Fruit fly (Drosophila melanogaster): ENCODE data around the gene Herc4.

The Herc4 gene

DNA sequence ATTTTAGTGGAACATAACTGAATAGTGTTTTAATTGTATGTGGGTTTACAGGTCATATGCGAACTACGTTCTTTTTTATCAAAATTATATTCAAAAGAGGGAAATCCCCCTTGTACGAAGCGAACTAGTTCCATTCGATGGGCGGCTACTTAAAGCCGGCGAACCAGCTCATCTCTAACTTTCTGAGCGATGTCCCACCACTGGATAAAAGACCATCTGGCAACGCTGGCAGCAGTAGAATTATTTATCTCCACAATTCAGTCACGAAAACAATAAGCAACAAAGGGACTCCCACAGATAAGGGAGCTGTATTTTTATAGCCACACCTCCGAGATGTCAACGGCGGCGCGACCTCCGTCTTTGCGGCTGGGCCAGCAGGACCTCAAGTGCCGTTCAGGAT lies 17.8 kb upstream of the Herc4 start, which contains the start of gene Rabex-5 (continued):
- TF ChIP-seq Lpt (GFP tag; optimal IDR thresholded peaks at IDR 0.05) (no peak), Ets21C (GFP tag; optimal IDR thresholded peaks at IDR 0.05) (peak; percentile 13), ss (GFP tag; optimal IDR thresholded peaks at IDR 0.05) (no peak), svp (GFP tag) (peak; percentile 90), CG7368 (GFP tag; optimal IDR thresholded peaks at IDR 0.05) (no peak), CG9139 (GFP tag; optimal IDR thresholded peaks at IDR 0.05) (no peak), Eip78C (GFP tag) (no peak), CG10669 (GFP tag; optimal IDR thresholded peaks at IDR 0.05) (no peak), CG8319 (GFP tag; optimal IDR thresholded peaks at IDR 0.05) (no peak), dsx (GFP tag; optimal IDR thresholded peaks at IDR 0.05; ENCODE audit: poor library complexity, severe bottlenecking) (no peak), fd85E (GFP tag; optimal IDR thresholded peaks at IDR 0.05) (no peak), Eip93F (GFP tag; optimal IDR thresholded peaks at IDR 0.05) (no peak), CG8119 (GFP tag; IDR thresholded peaks at IDR 0.05) (no peak)

DNA sequence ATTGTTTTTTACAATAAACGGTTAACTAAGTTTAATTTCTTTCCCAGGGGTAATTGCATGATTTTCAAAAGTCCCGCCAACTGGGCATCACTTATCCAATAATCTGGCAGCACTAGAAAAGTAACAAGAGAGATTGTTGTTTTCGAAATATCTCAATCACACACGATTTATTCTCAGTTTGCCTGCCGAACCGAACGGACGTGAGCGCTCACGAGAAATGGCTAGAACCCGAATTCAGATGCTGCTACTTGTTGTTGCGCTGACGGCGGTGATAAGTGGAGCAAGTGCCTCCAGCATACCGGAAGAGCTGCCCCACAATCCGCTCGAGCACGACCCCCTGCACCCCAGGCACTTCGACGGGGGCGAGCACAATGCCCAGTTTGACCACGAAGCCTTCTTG lies 15.0 kb upstream of the Herc4 start, which contains the start of gene scf:
Gene scf (plus strand): TSS at position 164 of the 400 bp plus-strand sequence.
- TF ChIP-seq CG6792 (GFP tag; optimal IDR thresholded peaks at IDR 0.05), result no peak
- no peak for TF ChIP-seq Met (GFP tag; optimal IDR thresholded peaks at IDR 0.05)
- no peak for TF ChIP-seq Hr38 (GFP tag; optimal IDR thresholded peaks at IDR 0.05)
- no peak for TF ChIP-seq Ets96B (tag; optimal IDR thresholded peaks at IDR 0.05)
- TF ChIP-seq net (GFP tag; optimal IDR thresholded peaks at IDR 0.05), result no peak
- TF ChIP-seq eg (GFP tag; IDR thresholded peaks at IDR 0.05), result peak; percentile 38; the same call in 1 of the 3 replicates
- TF ChIP-seq CG8119 (GFP tag; IDR thresholded peaks at IDR 0.05), result no peak
- no peak for TF ChIP-seq CG32006 (GFP tag; optimal IDR thresholded peaks at IDR 0.05)
- no peak for TF ChIP-seq cyc (GFP tag; optimal IDR thresholded peaks at IDR 0.05)
- TF ChIP-seq CG6276 (GFP tag; optimal IDR thresholded peaks at IDR 0.05), result no peak
- TF ChIP-seq CG1621 (tag; optimal IDR thresholded peaks at IDR 0.05), result peak; percentile 38
- peak; percentile 4 for TF ChIP-seq Sox14 (GFP tag; optimal IDR thresholded peaks at IDR 0.05)
- TF ChIP-seq CG3919 (GFP tag; optimal IDR thresholded peaks at IDR 0.05), result no peak
- peak; percentile 100 for TF ChIP-seq CG6808 (GFP tag; optimal IDR thresholded peaks at IDR 0.05)
- no peak for TF ChIP-seq lz (GFP tag; optimal IDR thresholded peaks at IDR 0.05)
- no peak for TF ChIP-seq fd59A (GFP tag; optimal IDR thresholded peaks at IDR 0.05)
- TF ChIP-seq CG9139 (GFP tag; optimal IDR thresholded peaks at IDR 0.05), result no peak
- TF ChIP-seq Sox15 (GFP tag; optimal IDR thresholded peaks at IDR 0.05), result no peak
- TF ChIP-seq CG4318 (GFP tag; optimal IDR thresholded peaks at IDR 0.05), result no peak
- TF ChIP-seq CG15336 (GFP tag; IDR thresholded peaks at IDR 0.05), result no peak; the same call in 1 of the 2 replicates
- no peak for TF ChIP-seq achi (GFP tag; optimal IDR thresholded peaks at IDR 0.05)
- TF ChIP-seq Eip93F (GFP tag; optimal IDR thresholded peaks at IDR 0.05), result no peak
- TF ChIP-seq CG34406 (GFP tag; optimal IDR thresholded peaks at IDR 0.05), result no peak
- TF ChIP-seq Blimp-1 (GFP tag; optimal IDR thresholded peaks at IDR 0.05), result no peak
- TF ChIP-seq svp (GFP tag), result peak; percentile 90
- TF ChIP-seq CG8632 (GFP tag; optimal IDR thresholded peaks at IDR 0.05), result no peak
- TF ChIP-seq CG3032 (tag; optimal IDR thresholded peaks at IDR 0.05), result no peak
- TF ChIP-seq ss (GFP tag; optimal IDR thresholded peaks at IDR 0.05), result no peak
- peak; percentile 8 for TF ChIP-seq topi (GFP tag; optimal IDR thresholded peaks at IDR 0.05)
- peak; percentile 16 for TF ChIP-seq esn (GFP tag; optimal IDR thresholded peaks at IDR 0.05)
- TF ChIP-seq dsx (GFP tag; optimal IDR thresholded peaks at IDR 0.05; ENCODE audit: poor library complexity, severe bottlenecking), result no peak
- no peak for TF ChIP-seq acj6 (GFP tag; optimal IDR thresholded peaks at IDR 0.05)
- TF ChIP-seq Lpt (GFP tag; optimal IDR thresholded peaks at IDR 0.05), result no peak
- TF ChIP-seq Hr39 (GFP tag; optimal IDR thresholded peaks at IDR 0.05), result no peak
